Fruit fly (Drosophila melanogaster) whole organism, pupa: ENCODE data around the gene CG34026.

ENCODE experiments used
- CG10348 ChIP-seq: fragments of 200-800 bp; sonication (Bioruptor generic); IDR thresholded peaks from 2 replicates; pipeline ENCODE4 v1.3.6; 2022; ENCODE audit warnings: missing biosample characterization, missing genetic modification characterization
- CG12605 ChIP-seq: fragments of 200-800 bp; sonication (Bioruptor generic); IDR thresholded peaks from 2 replicates; pipeline ENCODE4 v1.3.6; 2022; ENCODE audit warnings: missing biosample characterization, missing genetic modification characterization
- CG13204 ChIP-seq: fragments of 200-800 bp; sonication (Bioruptor generic); optimal IDR thresholded peaks from 2 replicates; lab custom pipeline; 2018; ENCODE audit warnings: missing biosample characterization, mild to moderate bottlenecking, missing genetic modification characterization, moderate library complexity
- CG14655 ChIP-seq: fragments of 200-800 bp; sonication (Bioruptor generic); optimal IDR thresholded peaks from 3 replicates; lab custom pipeline; 2017; ENCODE audit warnings: mild to moderate bottlenecking, missing biosample characterization, missing genetic modification reagents, missing genetic modification characterization
- CG15710 ChIP-seq: fragments of 200-800 bp; sonication (Bioruptor generic); optimal IDR thresholded peaks from 2 replicates; lab custom pipeline; 2018; ENCODE audit warnings: missing biosample characterization, mild to moderate bottlenecking, missing genetic modification characterization, moderate library complexity
- CG17806 ChIP-seq: fragments of 200-800 bp; sonication (Bioruptor generic); optimal IDR thresholded peaks from 2 replicates; lab custom pipeline; 2018; ENCODE audit warnings: missing biosample characterization, mild to moderate bottlenecking, missing genetic modification characterization, moderate library complexity
- CG32121 ChIP-seq: fragments of 200-800 bp; sonication (Bioruptor generic); IDR thresholded peaks from 2 replicates; pipeline ENCODE4 v1.3.6; 2022; ENCODE audit warnings: missing biosample characterization, missing genetic modification characterization
- CG34367 ChIP-seq: fragments of 200-800 bp; sonication (Bioruptor generic); optimal IDR thresholded peaks from 2 replicates; lab custom pipeline; 2018; ENCODE audit warnings: missing biosample characterization, mild to moderate bottlenecking, missing genetic modification characterization
- CG4496 ChIP-seq: fragments of 200-800 bp; sonication (Bioruptor generic); IDR thresholded peaks from 3 replicates; pipeline ENCODE4 v1.3.6; 2022; ENCODE audit warnings: missing biosample characterization, missing genetic modification characterization
- CG8159 ChIP-seq: fragments of 200-800 bp; sonication (Bioruptor generic); optimal IDR thresholded peaks from 3 replicates; lab custom pipeline; 2018; ENCODE audit warnings: missing biosample characterization, mild to moderate bottlenecking, missing genetic modification characterization, moderate library complexity
- CG8301 ChIP-seq: fragments of 200-800 bp; sonication (Bioruptor generic); optimal IDR thresholded peaks from 2 replicates; lab custom pipeline; 2018; ENCODE audit warnings: missing biosample characterization, mild to moderate bottlenecking, missing genetic modification characterization
- CG9948 ChIP-seq: fragments of 200-800 bp; sonication (Bioruptor generic); optimal IDR thresholded peaks from 2 replicates; lab custom pipeline; 2018; ENCODE audit warnings: missing biosample characterization, mild to moderate bottlenecking, missing genetic modification characterization, moderate library complexity
- D1 ChIP-seq: fragments of 200-800 bp; sonication (Bioruptor generic); optimal IDR thresholded peaks from 2 replicates; lab custom pipeline; 2018; ENCODE audit warnings: missing biosample characterization, mild to moderate bottlenecking, missing genetic modification characterization, moderate library complexity
- EcR ChIP-seq: fragments of 200-800 bp; sonication (Bioruptor generic); optimal IDR thresholded peaks from 3 replicates; lab custom pipeline; 2019; ENCODE audit warnings: missing biosample characterization, missing genetic modification characterization, mild to moderate bottlenecking, moderate library complexity, missing genetic modification reagents
- Ets98B ChIP-seq: fragments of 200-800 bp; sonication (Bioruptor generic); IDR thresholded peaks from 2 replicates; pipeline ENCODE4 v1.3.6; 2022; ENCODE audit warnings: missing biosample characterization, missing genetic modification characterization
- Pif1A ChIP-seq: fragments of 200-800 bp; sonication (Bioruptor generic); optimal IDR thresholded peaks from 3 replicates; lab custom pipeline; 2016; ENCODE audit warnings: missing biosample characterization, missing genetic modification characterization
- Pif1B ChIP-seq: fragments of 200-800 bp; sonication (Bioruptor generic); optimal IDR thresholded peaks from 3 replicates; lab custom pipeline; 2016; ENCODE audit warnings: missing biosample characterization, missing genetic modification characterization
- Snoo ChIP-seq: fragments of 200-800 bp; sonication (Bioruptor generic); optimal IDR thresholded peaks from 3 replicates; lab custom pipeline; 2017; ENCODE audit warnings: missing biosample characterization, mild to moderate bottlenecking, missing genetic modification characterization, inconsistent platforms
- fd96Ca ChIP-seq: fragments of 200-800 bp; sonication (Bioruptor generic); IDR thresholded peaks from 3 replicates; pipeline ENCODE4 v1.3.6; 2022; ENCODE audit warnings: missing biosample characterization, missing genetic modification characterization
- gl ChIP-seq: fragments of 200-800 bp; sonication (Bioruptor generic); optimal IDR thresholded peaks from 2 replicates; lab custom pipeline; 2018; ENCODE audit warnings: missing biosample characterization, mild to moderate bottlenecking, missing genetic modification characterization
- rn ChIP-seq: fragments of 200-800 bp; sonication (Bioruptor generic); IDR thresholded peaks from 2 replicates; pipeline ENCODE4 v1.3.6; 2022; ENCODE audit warnings: missing biosample characterization, missing genetic modification characterization

CG34026 gene

DNA sequence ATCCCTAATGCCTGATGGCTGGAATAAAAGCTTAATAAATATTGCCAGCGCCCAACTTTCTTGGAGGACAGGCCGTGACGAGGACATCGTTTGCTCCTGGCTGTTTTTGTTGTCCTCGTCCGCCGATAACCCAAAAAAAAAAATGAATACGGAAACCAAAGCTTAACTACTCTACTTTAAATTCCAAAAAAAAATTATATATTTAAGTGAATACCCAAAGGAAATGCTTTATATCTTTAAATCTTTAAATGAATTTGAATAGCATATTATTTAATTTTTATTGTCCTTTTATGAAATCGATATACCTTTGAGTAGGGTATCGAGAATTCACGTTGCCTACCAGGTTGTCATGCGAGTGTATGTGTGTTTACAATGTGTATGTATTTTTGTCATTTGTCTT lies 13.4 kb upstream of the CG34026 start:
- TF ChIP-seq CG8301 (tag; lab: Kevin White, UChicago) (no peak), EcR (GFP tag; lab: Kevin White, UChicago) (no peak), CG4496 (GFP tag; lab: Robert Waterston, UW) (no peak), Pif1A (GFP tag; lab: Kevin White, UChicago) (no peak), CG32121 (GFP tag; lab: Robert Waterston, UW) (no peak), D1 (tag; lab: Kevin White, UChicago) (no peak)

DNA sequence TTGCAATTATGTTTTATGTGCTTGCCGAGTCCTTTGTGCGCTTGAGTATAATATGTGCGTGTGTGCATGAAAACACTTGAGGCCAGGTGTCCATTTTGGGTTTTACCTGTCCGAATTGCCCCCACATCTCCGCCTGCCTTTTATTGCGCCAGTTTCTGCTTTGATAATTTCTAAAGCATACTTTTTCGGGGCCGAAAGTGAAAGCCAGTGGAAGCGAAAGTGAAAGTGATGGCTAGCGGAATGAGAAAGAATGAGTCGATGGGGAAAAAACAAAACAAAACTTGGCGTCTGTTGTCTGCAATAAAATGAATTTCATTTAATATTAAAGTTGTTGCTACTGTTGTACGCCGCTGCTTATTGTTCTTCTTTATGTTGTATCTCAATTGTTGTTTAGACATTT lies 10.1 kb upstream of the CG34026 start:
- TF ChIP-seq CG4496 (GFP tag; lab: Robert Waterston, UW), result no peak
- no peak for TF ChIP-seq gl (tag; lab: Kevin White, UChicago)
- no peak for TF ChIP-seq CG17806 (tag; lab: Kevin White, UChicago)
- no peak for TF ChIP-seq CG14655
- TF ChIP-seq CG8301 (tag; lab: Kevin White, UChicago), result no peak
- no peak for TF ChIP-seq CG32121 (GFP tag; lab: Robert Waterston, UW)
- TF ChIP-seq CG15710 (tag; lab: Kevin White, UChicago), result no peak
- no peak for TF ChIP-seq CG34367
- TF ChIP-seq D1 (tag; lab: Kevin White, UChicago), result no peak
- TF ChIP-seq fd96Ca (GFP tag; lab: Robert Waterston, UW), result no peak
- TF ChIP-seq CG9948, result no peak
- TF ChIP-seq EcR (GFP tag; lab: Kevin White, UChicago), result no peak
- TF ChIP-seq Pif1A (GFP tag; lab: Kevin White, UChicago), result no peak
- no peak for TF ChIP-seq CG12605 (GFP tag; lab: Robert Waterston, UW)
- no peak for TF ChIP-seq CG13204 (GFP tag; lab: Kevin White, UChicago)

DNA sequence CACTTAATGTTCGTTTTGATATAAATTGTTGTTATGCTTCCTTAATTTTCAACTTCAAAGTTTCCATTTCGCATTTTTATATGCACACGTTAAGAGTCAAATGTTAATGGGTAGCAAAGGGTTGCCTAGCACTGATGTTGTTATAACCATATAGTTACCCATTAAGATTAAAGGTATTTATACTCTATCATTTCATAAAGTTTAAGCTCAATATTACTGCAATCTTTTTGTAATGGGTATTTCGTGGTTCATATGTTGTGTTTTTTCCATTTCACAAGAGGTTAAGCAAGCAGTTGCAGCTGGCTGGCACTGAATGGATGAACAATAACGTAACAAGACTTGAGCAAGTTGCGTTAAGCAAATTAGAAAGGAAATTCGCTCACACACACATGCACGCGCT lies 1.7 kb upstream of the CG34026 start:
- no peak for TF ChIP-seq CG9948
- TF ChIP-seq fd96Ca (GFP tag; lab: Robert Waterston, UW), result no peak
- no peak for TF ChIP-seq CG32121 (GFP tag; lab: Robert Waterston, UW)
- TF ChIP-seq CG4496 (GFP tag; lab: Robert Waterston, UW), result no peak
- TF ChIP-seq CG34367, result no peak
- TF ChIP-seq D1 (tag; lab: Kevin White, UChicago), result no peak
- no peak for TF ChIP-seq Pif1A (GFP tag; lab: Kevin White, UChicago)
- no peak for TF ChIP-seq Pif1B (GFP tag; lab: Kevin White, UChicago)
- TF ChIP-seq CG14655, result no peak
- peak; percentile 12 for TF ChIP-seq CG8159 (tag; lab: Kevin White, UChicago)
- no peak for TF ChIP-seq CG8301 (tag; lab: Kevin White, UChicago)
- no peak for TF ChIP-seq CG17806 (tag; lab: Kevin White, UChicago)
- no peak for TF ChIP-seq Ets98B (GFP tag; lab: Robert Waterston, UW)
- no peak for TF ChIP-seq CG13204 (GFP tag; lab: Kevin White, UChicago)
- no peak for TF ChIP-seq rn
- peak; percentile 12 for TF ChIP-seq CG15710 (tag; lab: Kevin White, UChicago)

DNA sequence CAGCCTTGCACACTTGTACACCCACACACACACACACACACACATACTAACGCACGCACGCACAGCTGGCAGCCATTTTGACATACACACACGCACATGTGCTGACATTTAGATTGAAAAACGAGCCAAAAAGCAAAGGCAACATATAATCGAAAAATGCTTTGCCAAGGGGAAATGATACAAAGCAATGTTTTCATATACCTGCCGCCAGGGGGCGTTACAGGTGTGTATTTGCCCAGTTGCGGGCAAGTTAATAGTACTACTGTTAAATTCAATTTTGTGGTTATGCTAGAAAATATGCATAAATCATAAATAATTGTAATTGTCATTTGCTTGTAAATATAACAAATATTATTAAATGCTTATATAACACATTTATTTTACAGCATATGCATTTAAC lies 1.2 kb upstream of the CG34026 start:
- TF ChIP-seq CG10348 (GFP tag; lab: Robert Waterston, UW) (no peak), CG8301 (tag; lab: Kevin White, UChicago) (no peak)

DNA sequence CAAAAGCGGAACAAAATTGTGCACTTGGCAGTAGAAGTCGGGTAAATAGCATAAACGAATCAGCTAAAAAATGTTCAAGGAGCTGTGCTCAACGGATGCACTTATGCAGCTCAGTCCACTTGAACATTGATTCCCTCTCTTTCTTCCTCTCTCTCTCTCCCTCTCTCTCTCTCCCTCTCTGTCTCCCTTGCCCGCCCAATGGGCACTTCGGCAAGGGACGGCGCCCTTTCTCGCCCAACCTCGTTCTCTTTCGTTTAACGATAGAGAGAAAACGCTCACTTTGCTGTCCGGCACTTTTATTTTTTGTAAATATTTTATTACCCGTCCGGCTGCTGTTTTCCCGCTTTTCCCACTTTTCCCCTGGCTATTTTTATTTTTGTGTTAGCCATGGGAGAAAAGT lies 10.8 kb downstream of the CG34026 start:
- no peak for TF ChIP-seq Pif1A (GFP tag; lab: Kevin White, UChicago)
- no peak for TF ChIP-seq CG32121 (GFP tag; lab: Robert Waterston, UW)
- no peak for TF ChIP-seq CG9948
- TF ChIP-seq CG10348 (GFP tag; lab: Robert Waterston, UW), result no peak

DNA sequence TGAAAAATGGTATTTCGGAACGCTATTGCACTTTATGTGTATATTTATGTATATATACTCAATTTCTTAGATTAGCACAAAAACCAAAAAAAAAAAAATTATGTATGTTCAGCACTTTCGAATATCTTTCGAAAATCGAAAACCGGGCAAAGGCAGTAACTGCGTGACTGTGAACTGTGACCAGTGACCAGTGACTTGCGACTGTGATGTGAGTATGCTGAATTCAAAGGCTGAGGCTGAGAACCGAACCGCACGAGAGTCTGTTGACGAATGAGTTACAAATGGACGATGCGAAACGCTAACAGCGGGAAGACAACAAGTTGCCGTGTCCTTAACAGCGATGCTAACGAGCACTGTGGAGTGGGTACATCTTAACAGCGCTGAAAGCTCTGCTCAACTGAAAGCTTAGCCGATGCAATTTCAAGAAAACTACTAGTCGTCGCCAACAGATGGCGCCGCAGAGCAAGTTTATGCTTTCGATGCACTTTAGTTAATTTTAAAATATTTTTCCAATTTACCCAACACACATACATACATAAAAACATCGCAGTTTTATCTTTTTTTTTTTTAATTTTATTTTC lies 17.0 kb downstream of the CG34026 start, which contains the start of gene CG32700:
Gene CG32700, minus strand, starts transcription at position 274 of the 581 bp plus-strand sequence.
- TF ChIP-seq CG17806 (tag; lab: Kevin White, UChicago) (no peak), CG4496 (GFP tag; lab: Robert Waterston, UW) (0 out of 3 replicates have a peak, but pooled peaks have one; percentile 11), CG12605 (GFP tag; lab: Robert Waterston, UW) (peak; percentile 35; the same call in 1 of the 2 replicates)

DNA sequence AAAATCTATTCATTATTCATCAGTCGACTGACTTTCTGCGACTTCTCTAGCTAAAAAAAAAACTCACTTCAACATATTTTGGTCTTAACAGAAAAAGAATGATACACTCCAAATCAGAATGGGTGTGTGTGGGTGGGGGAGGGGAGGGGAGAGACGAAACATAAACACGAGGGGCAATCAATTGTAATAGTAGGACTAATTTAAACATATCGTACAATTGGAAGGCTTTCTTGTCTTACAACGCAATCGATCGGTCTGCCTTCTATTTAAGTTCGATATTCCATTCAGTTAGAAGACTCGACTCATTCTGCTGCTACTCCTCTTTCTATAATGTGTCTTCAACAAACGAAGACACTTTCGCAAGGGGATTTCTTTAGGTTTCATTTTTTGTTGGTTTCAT lies 17.6 kb downstream of the CG34026 start:
- no peak for TF ChIP-seq CG17806 (tag; lab: Kevin White, UChicago)
- TF ChIP-seq CG8301 (tag; lab: Kevin White, UChicago), result no peak
- TF ChIP-seq D1 (tag; lab: Kevin White, UChicago), result no peak
- TF ChIP-seq CG15710 (tag; lab: Kevin White, UChicago), result no peak
- no peak for TF ChIP-seq rn
- TF ChIP-seq EcR (GFP tag; lab: Kevin White, UChicago), result no peak
- TF ChIP-seq CG8159 (tag; lab: Kevin White, UChicago), result no peak
- TF ChIP-seq CG4496 (GFP tag; lab: Robert Waterston, UW), result no peak
- TF ChIP-seq Pif1A (GFP tag; lab: Kevin White, UChicago), result no peak
- TF ChIP-seq gl (tag; lab: Kevin White, UChicago), result no peak
- no peak for TF ChIP-seq Snoo (tag; lab: Kevin White, UChicago)
- TF ChIP-seq, all 21 proteins: peak for 0
